Worm (Caenorhabditis elegans) whole organism, L3 larva: ENCODE measurements around the gene nhr-30.

Experiments used
- ceh-82 ChIP-seq: fragments of 150-350 bp; optimal IDR thresholded peaks from 2 replicates; lab custom pipeline; 2014; ENCODE audit warnings: missing biosample characterization, missing genetic modification characterization
- elt-1 ChIP-seq: fragments of 150-350 bp; optimal IDR thresholded peaks from 2 replicates; lab custom pipeline; 2014; ENCODE audit warnings: missing biosample characterization, missing genetic modification characterization
- fos-1 ChIP-seq: fragments of 150-350 bp; optimal IDR thresholded peaks from 2 replicates; lab custom pipeline; 2014; ENCODE audit warnings: missing biosample characterization, missing genetic modification characterization
- mdl-1 ChIP-seq: fragments of 150-350 bp; optimal IDR thresholded peaks from 2 replicates; lab custom pipeline; 2014; ENCODE audit warnings: missing biosample characterization, missing genetic modification characterization
- nfya-1 ChIP-seq: sonication (generic microtip); optimal IDR thresholded peaks from 2 replicates; lab custom pipeline; 2017; ENCODE audit warnings: missing genetic modification characterization, mild to moderate bottlenecking, missing compliant biosample characterization, antibody characterized with exemption, moderate library complexity; ENCODE audit not compliant: insufficient read depth
- nhr-237 ChIP-seq: fragments of 150-350 bp; optimal IDR thresholded peaks from 2 replicates; lab custom pipeline; 2014; ENCODE audit warnings: missing biosample characterization, missing genetic modification characterization
- nhr-28 ChIP-seq: fragments of 150-350 bp; optimal IDR thresholded peaks from 2 replicates; lab custom pipeline; 2014; ENCODE audit warnings: missing biosample characterization, missing genetic modification characterization
- nhr-77 ChIP-seq: fragments of 150-350 bp; optimal IDR thresholded peaks from 2 replicates; lab custom pipeline; 2014; ENCODE audit warnings: missing biosample characterization, missing genetic modification characterization
- sea-2 ChIP-seq: fragments of 150-350 bp; sonication (generic microtip); optimal IDR thresholded peaks from 4 replicates; lab custom pipeline; 2014; ENCODE audit warnings: missing biosample characterization, missing genetic modification reagents, missing genetic modification characterization
- snpc-4 ChIP-seq: fragments of 150-350 bp; optimal IDR thresholded peaks from 2 replicates; lab custom pipeline; 2014; ENCODE audit warnings: missing biosample characterization, missing genetic modification characterization
- unc-62 ChIP-seq: fragments of 150-350 bp; sonication (generic microtip); optimal IDR thresholded peaks from 4 replicates; lab custom pipeline; 2014; ENCODE audit warnings: missing biosample characterization, missing genetic modification reagents, missing genetic modification characterization
- ztf-11 ChIP-seq: fragments of 150-350 bp; optimal IDR thresholded peaks from 2 replicates; lab custom pipeline; 2014; ENCODE audit warnings: missing biosample characterization, missing genetic modification characterization
- ztf-4 ChIP-seq: fragments of 150-350 bp; optimal IDR thresholded peaks from 2 replicates; lab custom pipeline; 2014; ENCODE audit warnings: missing biosample characterization, missing genetic modification characterization

DNA sequence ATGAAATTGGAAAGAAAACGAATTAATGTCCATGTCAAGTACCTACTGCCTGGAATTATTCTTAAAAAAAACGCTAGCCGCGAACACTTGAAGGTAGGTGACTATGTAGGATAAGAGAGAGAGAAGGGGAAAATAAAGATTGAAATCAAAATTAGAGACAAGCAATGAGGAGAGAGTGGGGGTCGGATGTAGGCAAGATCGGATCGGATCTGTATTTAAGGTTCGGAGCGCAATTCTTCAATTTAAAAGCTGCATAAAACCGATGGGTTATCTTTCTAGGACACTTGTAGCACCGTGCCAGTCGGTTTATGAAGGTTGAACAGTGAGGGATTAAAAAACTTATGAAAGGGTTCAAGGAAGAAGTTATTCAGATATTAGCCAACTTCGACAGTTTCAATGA is 18.2 kb downstream of the nhr-30 start:
- TF ChIP-seq unc-62 (GFP tag; lab: Kevin White, UChicago) (no peak), sea-2 (GFP tag; lab: Kevin White, UChicago) (no peak), ztf-11 (tag; lab: Kevin White, UChicago) (no peak), ceh-82 (tag; lab: Kevin White, UChicago) (no peak), elt-1 (tag; lab: Kevin White, UChicago) (no peak), nhr-237 (no peak), fos-1 (tag; lab: Kevin White, UChicago) (no peak), nfya-1 (tag; lab: Kevin White, UChicago) (no peak), mdl-1 (no peak), ztf-4 (no peak), nhr-77 (no peak), snpc-4 (tag; lab: Kevin White, UChicago) (no peak), nhr-28 (no peak)
